Fruit fly (Drosophila melanogaster) whole organism, wandering third instar larva: ENCODE measurements around the gene THADA.

Source experiments
- Abd-B ChIP-seq: fragments of >200 bp; optimal IDR thresholded peaks from 2 replicates; lab custom pipeline; 2017; ENCODE audit warnings: missing biosample characterization, missing genetic modification characterization
- CG32264 ChIP-seq: fragments of 200-800 bp; sonication (Bioruptor generic); optimal IDR thresholded peaks from 2 replicates; lab custom pipeline; 2016; ENCODE audit warnings: missing biosample characterization, missing genetic modification characterization
- CrebA ChIP-seq: fragments of 200-800 bp; sonication (Bioruptor generic); optimal IDR thresholded peaks from 2 replicates; lab custom pipeline; 2016; ENCODE audit warnings: missing biosample characterization, mild to moderate bottlenecking, missing genetic modification characterization, borderline replicate concordance
- Dfd ChIP-seq: fragments of >200 bp; optimal IDR thresholded peaks from 2 replicates; lab custom pipeline; 2017; ENCODE audit warnings: missing biosample characterization, missing genetic modification characterization
- Dif ChIP-seq: fragments of 200-275, 200-300 bp; sonication (Bioruptor generic); optimal IDR thresholded peaks from 2 replicates; lab custom pipeline; 2018; ENCODE audit warnings: missing biosample characterization, missing genetic modification characterization; ENCODE audit not compliant: partially characterized antibody
- GATAd ChIP-seq: sonication (Bioruptor generic); optimal IDR thresholded peaks from 2 replicates; lab custom pipeline; 2016; ENCODE audit warnings: missing biosample characterization, missing genetic modification characterization
- HLH106 ChIP-seq: fragments of 200-800 bp; optimal IDR thresholded peaks from 3 replicates; lab custom pipeline; 2019; ENCODE audit warnings: missing biosample characterization, mild to moderate bottlenecking, missing genetic modification characterization, moderate library complexity
- Hnf4 ChIP-seq: fragments of 200-800 bp; sonication (Bioruptor generic); optimal IDR thresholded peaks from 2 replicates; lab custom pipeline; 2016; ENCODE audit warnings: missing biosample characterization, mild to moderate bottlenecking, missing genetic modification characterization
- Hr78 ChIP-seq: fragments of >200 bp; optimal IDR thresholded peaks from 2 replicates; lab custom pipeline; 2017; ENCODE audit warnings: missing biosample characterization, missing genetic modification characterization
- Hr83 ChIP-seq: fragments of 200-300 bp; sonication (Bioruptor generic); optimal IDR thresholded peaks from 2 replicates; lab custom pipeline; 2016; ENCODE audit warnings: missing biosample characterization, mild to moderate bottlenecking, missing genetic modification characterization, moderate library complexity; ENCODE audit not compliant: poor library complexity, severe bottlenecking
- Myc ChIP-seq: fragments of >200 bp; optimal IDR thresholded peaks from 2 replicates; lab custom pipeline; 2017
- N ChIP-seq: fragments of >200 bp; optimal IDR thresholded peaks from 2 replicates; lab custom pipeline; 2018; ENCODE audit warnings: missing biosample characterization, missing external identifiers, missing genetic modification characterization
- OdsH ChIP-seq: fragments of 200-800 bp; sonication (Bioruptor generic); optimal IDR thresholded peaks from 2 replicates; lab custom pipeline; 2016; ENCODE audit warnings: missing biosample characterization, mild to moderate bottlenecking, missing genetic modification characterization
- Rel ChIP-seq, 2 experiments: fragments of 200-800 bp; sonication (Bioruptor generic) in 1 of 2; optimal IDR thresholded peaks; 2 replicates in 1 of 2; 3 replicates in 1 of 2; lab custom pipeline; 2016 to 2019; ENCODE audit warnings: mild to moderate bottlenecking in 2 of 2, missing biosample characterization in 2 of 2, missing genetic modification characterization in 2 of 2, moderate library complexity in 1 of 2
- Sp1 ChIP-seq: fragments of 200-800 bp; sonication (Bioruptor generic); optimal IDR thresholded peaks from 3 replicates; lab custom pipeline; 2019; ENCODE audit warnings: missing biosample characterization, mild to moderate bottlenecking, missing genetic modification characterization, moderate library complexity
- br ChIP-seq: fragments of 200-800 bp; sonication (Bioruptor generic); optimal IDR thresholded peaks from 2 replicates; lab custom pipeline; 2016; ENCODE audit warnings: missing biosample characterization, missing genetic modification characterization
- dl ChIP-seq, 2 experiments: fragments of 175-275, 200-275 bp in 1 of 2; fragments of 200-275 bp in 1 of 2; sonication (Bioruptor generic); optimal IDR thresholded peaks; lab custom pipeline; 2018; ENCODE audit warnings: mild to moderate bottlenecking in 2 of 2, missing biosample characterization in 2 of 2, missing genetic modification characterization in 2 of 2, moderate library complexity in 2 of 2; ENCODE audit not compliant: partially characterized antibody in 2 of 2, insufficient read depth in 1 of 2
- dmrt93B ChIP-seq: fragments of 200-800 bp; sonication (Bioruptor generic); optimal IDR thresholded peaks from 2 replicates; lab custom pipeline; 2018; ENCODE audit warnings: missing biosample characterization, mild to moderate bottlenecking, missing genetic modification characterization
- ey ChIP-seq: fragments of 200-800 bp; sonication (Bioruptor generic); optimal IDR thresholded peaks from 2 replicates; lab custom pipeline; 2016; ENCODE audit warnings: missing biosample characterization, missing genetic modification characterization
- foxo ChIP-seq, 2 experiments: fragments of 200-800 bp; sonication (Bioruptor generic); optimal IDR thresholded peaks; 2 replicates in 1 of 2; 3 replicates in 1 of 2; lab custom pipeline; 2016 to 2017; ENCODE audit warnings: missing biosample characterization in 2 of 2, missing genetic modification characterization in 2 of 2
- fru ChIP-seq: fragments of 200-800 bp; sonication (Bioruptor generic); optimal IDR thresholded peaks from 3 replicates; lab custom pipeline; 2016; ENCODE audit warnings: missing biosample characterization, mild to moderate bottlenecking, missing genetic modification characterization
- h ChIP-seq: fragments of 200-800 bp; sonication (Bioruptor generic); optimal IDR thresholded peaks from 3 replicates; lab custom pipeline; 2016; ENCODE audit warnings: missing biosample characterization, mild to moderate bottlenecking, missing genetic modification characterization
- lola ChIP-seq: fragments of >200 bp; optimal IDR thresholded peaks from 2 replicates; lab custom pipeline; 2017; ENCODE audit warnings: missing biosample characterization, missing genetic modification characterization
- pan ChIP-seq: fragments of >200 bp; optimal IDR thresholded peaks from 2 replicates; lab custom pipeline; 2017
- psq ChIP-seq: fragments of 200-800 bp; sonication (Bioruptor generic); optimal IDR thresholded peaks from 3 replicates; lab custom pipeline; 2017; ENCODE audit warnings: missing biosample characterization, mild to moderate bottlenecking, missing genetic modification characterization, moderate library complexity
- rgr ChIP-seq: fragments of 200-800 bp; sonication (Bioruptor generic); optimal IDR thresholded peaks from 3 replicates; lab custom pipeline; 2016; ENCODE audit warnings: missing biosample characterization, mild to moderate bottlenecking, missing genetic modification characterization
- sv ChIP-seq: fragments of 200-800 bp; sonication (Bioruptor generic); optimal IDR thresholded peaks from 3 replicates; lab custom pipeline; 2016; ENCODE audit warnings: missing biosample characterization, missing genetic modification characterization
- woc ChIP-seq: sonication (Bioruptor generic); optimal IDR thresholded peaks from 2 replicates; lab custom pipeline; 2016; ENCODE audit warnings: missing biosample characterization, mild to moderate bottlenecking, missing genetic modification characterization

The THADA gene

dm6 chrX:19844010-19844766, 21.1 kb downstream of the THADA start:
- TF ChIP-seq Dif (GFP tag; lab: Kevin White, UChicago), result no peak
- TF ChIP-seq psq (GFP tag; lab: Kevin White, UChicago), result peak; percentile 3

- TF ChIP-seq Hnf4, result peak; percentile 9
- TF ChIP-seq psq (GFP tag; lab: Kevin White, UChicago), result peak; percentile 52
- no peak for TF ChIP-seq N (GFP tag; lab: Kevin White, UChicago)
- no peak for TF ChIP-seq CrebA (GFP tag; lab: Kevin White, UChicago)
- no peak for TF ChIP-seq sv (GFP tag; lab: Kevin White, UChicago)
- TF ChIP-seq rgr (GFP tag; lab: Kevin White, UChicago), result peak; percentile 9
- TF ChIP-seq Sp1 (GFP tag; lab: Kevin White, UChicago), result peak; percentile 41
- no peak for TF ChIP-seq dmrt93B
- TF ChIP-seq HLH106, result peak; percentile 48
- no peak for TF ChIP-seq dl (GFP tag; optimal IDR thresholded peaks at IDR 0.05; lab: Kevin White, UChicago; ENCODE audit: insufficient read depth in 1 of 2, partially characterized antibody in 2 of 2)
- TF ChIP-seq Hr83 (GFP tag; lab: Kevin White, UChicago), result no peak
- no peak for TF ChIP-seq Hr78
- peak; percentile 47 for TF ChIP-seq woc (GFP tag; lab: Kevin White, UChicago)
- TF ChIP-seq Myc, result no peak
- peak in 1 of 2 experiments; percentile 52 for TF ChIP-seq foxo (GFP tag; optimal IDR thresholded peaks at IDR 0.05; lab: Kevin White, UChicago)
- TF ChIP-seq fru (GFP tag; lab: Kevin White, UChicago), result peak; percentile 69
- no peak for TF ChIP-seq Rel (GFP tag; optimal IDR thresholded peaks at IDR 0.05; lab: Kevin White, UChicago)
- TF ChIP-seq Rel (tag; optimal IDR thresholded peaks at IDR 0.05; lab: Kevin White, UChicago), result peak; percentile 60
- TF ChIP-seq h, result peak; percentile 19
- peak; percentile 33 for TF ChIP-seq br (GFP tag; lab: Kevin White, UChicago)
- no peak for TF ChIP-seq CG32264 (GFP tag; lab: Kevin White, UChicago)
- peak; percentile 42 for TF ChIP-seq OdsH (GFP tag; lab: Kevin White, UChicago)
- peak; percentile 24 for TF ChIP-seq ey (GFP tag; lab: Kevin White, UChicago)
Observed at dm6 chrX:19842397-19843261, 22.7 kb downstream of the THADA start.

- TF ChIP-seq OdsH (GFP tag; lab: Kevin White, UChicago) (no peak), pan (lab: Kevin White, UChicago) (no peak), Dfd (GFP tag; lab: Kevin White, UChicago) (no peak), fru (GFP tag; lab: Kevin White, UChicago) (no peak)
Observed at dm6 chrX:19840341-19840740, 25.0 kb downstream of the THADA start.

dm6 chrX:19839067-19839466, 26.3 kb downstream of the THADA start:
- TF ChIP-seq Sp1 (GFP tag; lab: Kevin White, UChicago), result no peak
- no peak for TF ChIP-seq OdsH (GFP tag; lab: Kevin White, UChicago)
- no peak for TF ChIP-seq lola (GFP tag; lab: Kevin White, UChicago)
- TF ChIP-seq Hr83 (GFP tag; lab: Kevin White, UChicago), result no peak
- TF ChIP-seq CG32264 (GFP tag; lab: Kevin White, UChicago), result no peak
- no peak for TF ChIP-seq Myc
- TF ChIP-seq Abd-B (GFP tag; lab: Kevin White, UChicago), result no peak
- TF ChIP-seq ey (GFP tag; lab: Kevin White, UChicago), result no peak
- no peak for TF ChIP-seq Dif (GFP tag; lab: Kevin White, UChicago)
- TF ChIP-seq dl (GFP tag; optimal IDR thresholded peaks at IDR 0.05; lab: Kevin White, UChicago; ENCODE audit: insufficient read depth in 1 of 2, partially characterized antibody in 2 of 2), result no peak
- TF ChIP-seq rgr (GFP tag; lab: Kevin White, UChicago), result no peak
- TF ChIP-seq GATAd, result no peak
- no peak for TF ChIP-seq psq (GFP tag; lab: Kevin White, UChicago)
- no peak for TF ChIP-seq pan (lab: Kevin White, UChicago)
- TF ChIP-seq sv (GFP tag; lab: Kevin White, UChicago), result no peak
- TF ChIP-seq, all 38 proteins: peak for 0
